Worm (Caenorhabditis elegans) whole organism, late embryonic: ENCODE measurements around the gene F38A1.6.

Experiments used
- C38D4.7 ChIP-seq: fragments of 200-800 bp; sonication (Bioruptor generic); optimal IDR thresholded peaks from 2 replicates; lab custom pipeline; 2018; ENCODE audit warnings: mild to moderate bottlenecking, missing genetic modification characterization, moderate library complexity, missing compliant biosample characterization
- K02D7.2 ChIP-seq: sonication (generic microtip); optimal IDR thresholded peaks from 2 replicates; lab custom pipeline; 2017; ENCODE audit warnings: mild to moderate bottlenecking, missing genetic modification characterization, missing compliant biosample characterization
- T23F11.4 ChIP-seq: fragments of 200-800 bp; sonication (Bioruptor generic); optimal IDR thresholded peaks from 2 replicates; lab custom pipeline; 2018; ENCODE audit warnings: mild to moderate bottlenecking, missing genetic modification characterization, missing compliant biosample characterization
- ceh-14 ChIP-seq: sonication (generic microtip); optimal IDR thresholded peaks from 2 replicates; lab custom pipeline; 2016; ENCODE audit warnings: missing genotype, missing genetic modification characterization, missing compliant biosample characterization
- ceh-18 ChIP-seq: sonication (generic microtip); optimal IDR thresholded peaks from 2 replicates; lab custom pipeline; 2016; ENCODE audit warnings: missing genetic modification characterization, missing compliant biosample characterization
- ceh-2 ChIP-seq: sonication (generic microtip); optimal IDR thresholded peaks from 2 replicates; lab custom pipeline; 2016; ENCODE audit warnings: missing genotype, missing genetic modification characterization, missing compliant biosample characterization
- ceh-22 ChIP-seq: sonication (generic microtip); optimal IDR thresholded peaks from 2 replicates; lab custom pipeline; 2017; ENCODE audit warnings: missing biosample characterization, missing genetic modification characterization
- ceh-24 ChIP-seq: sonication (generic microtip); optimal IDR thresholded peaks from 2 replicates; lab custom pipeline; 2016; ENCODE audit warnings: mild to moderate bottlenecking, missing genetic modification characterization, missing compliant biosample characterization
- ceh-30 ChIP-seq: fragments of 150-350 bp; optimal IDR thresholded peaks from 2 replicates; lab custom pipeline; 2014; ENCODE audit warnings: missing biosample characterization, missing genetic modification characterization
- ceh-31 ChIP-seq: sonication (generic microtip); optimal IDR thresholded peaks from 2 replicates; lab custom pipeline; 2016; ENCODE audit warnings: missing genetic modification characterization, missing compliant biosample characterization
- ceh-34 ChIP-seq: sonication (generic microtip); optimal IDR thresholded peaks from 2 replicates; lab custom pipeline; 2016; ENCODE audit warnings: mild to moderate bottlenecking, missing genetic modification characterization, missing compliant biosample characterization
- ceh-45 ChIP-seq: fragments of 200-800 bp; sonication (Bioruptor generic); IDR thresholded peaks from 2 replicates; pipeline ENCODE4 v1.3.6; 2022; ENCODE audit warnings: missing genetic modification reagents, missing genetic modification characterization, missing compliant biosample characterization
- ceh-48 ChIP-seq: sonication (generic microtip); optimal IDR thresholded peaks from 2 replicates; lab custom pipeline; 2016; ENCODE audit warnings: missing genetic modification characterization, inconsistent platforms, missing compliant biosample characterization
- dmd-4 ChIP-seq: sonication (generic microtip); optimal IDR thresholded peaks from 2 replicates; lab custom pipeline; 2016; ENCODE audit warnings: borderline replicate concordance, missing genetic modification characterization, missing compliant biosample characterization
- dve-1 ChIP-seq: sonication (generic microtip); optimal IDR thresholded peaks from 2 replicates; lab custom pipeline; 2017; ENCODE audit warnings: antibody characterized with exemption, mild to moderate bottlenecking, missing genetic modification characterization, missing compliant biosample characterization
- elt-2 ChIP-seq: sonication (generic microtip); optimal IDR thresholded peaks from 2 replicates; lab custom pipeline; 2016; ENCODE audit warnings: missing genetic modification reagents, missing genetic modification characterization, missing compliant biosample characterization
- elt-4 ChIP-seq: sonication (generic microtip); optimal IDR thresholded peaks from 2 replicates; lab custom pipeline; 2016; ENCODE audit warnings: missing genetic modification characterization, missing compliant biosample characterization
- fkh-10 ChIP-seq: fragments of 150-350 bp; optimal IDR thresholded peaks from 2 replicates; lab custom pipeline; 2014; ENCODE audit warnings: missing biosample characterization, missing genetic modification reagents, missing genetic modification characterization
- fkh-6 ChIP-seq: sonication (generic microtip); optimal IDR thresholded peaks from 2 replicates; lab custom pipeline; 2016; ENCODE audit warnings: missing genetic modification characterization, missing compliant biosample characterization
- hlh-13 ChIP-seq: fragments of 200-800 bp; sonication (Bioruptor generic); optimal IDR thresholded peaks from 2 replicates; lab custom pipeline; 2018; ENCODE audit warnings: mild to moderate bottlenecking, missing genetic modification characterization, missing compliant biosample characterization
- hlh-15 ChIP-seq: sonication (generic microtip); optimal IDR thresholded peaks from 2 replicates; lab custom pipeline; 2016; ENCODE audit warnings: missing genetic modification characterization, missing compliant biosample characterization
- lim-6 ChIP-seq: sonication (generic microtip); optimal IDR thresholded peaks from 2 replicates; lab custom pipeline; 2016; ENCODE audit warnings: missing genetic modification characterization, missing compliant biosample characterization
- nhr-11 ChIP-seq: fragments of 150-350 bp; optimal IDR thresholded peaks from 2 replicates; lab custom pipeline; 2014; ENCODE audit warnings: missing biosample characterization, missing genetic modification characterization
- nhr-232 ChIP-seq: sonication (generic microtip); optimal IDR thresholded peaks from 2 replicates; lab custom pipeline; 2016; ENCODE audit warnings: missing genetic modification characterization, missing compliant biosample characterization
- npax-4 ChIP-seq: sonication (generic microtip); optimal IDR thresholded peaks from 2 replicates; lab custom pipeline; 2016; ENCODE audit warnings: missing genetic modification characterization, missing compliant biosample characterization
- odd-2 ChIP-seq: sonication (generic microtip); optimal IDR thresholded peaks from 2 replicates; lab custom pipeline; 2017; ENCODE audit warnings: antibody characterized with exemption, mild to moderate bottlenecking, missing genetic modification characterization, missing compliant biosample characterization
- pat-9 ChIP-seq: fragments of 200-800 bp; sonication (Bioruptor generic); optimal IDR thresholded peaks from 2 replicates; lab custom pipeline; 2018; ENCODE audit warnings: mild to moderate bottlenecking, missing genetic modification characterization, moderate library complexity, missing compliant biosample characterization
- pax-1 ChIP-seq: fragments of 150-350 bp; optimal IDR thresholded peaks from 2 replicates; lab custom pipeline; 2014; ENCODE audit warnings: missing biosample characterization, missing genetic modification characterization
- pha-4 ChIP-seq: fragments of 150-350 bp; optimal IDR thresholded peaks from 2 replicates; lab custom pipeline; 2018; ENCODE audit warnings: missing biosample characterization, missing genetic modification reagents, missing genetic modification characterization
- pqm-1 ChIP-seq: sonication (generic microtip); optimal IDR thresholded peaks from 2 replicates; lab custom pipeline; 2016; ENCODE audit warnings: missing genetic modification characterization, missing compliant biosample characterization
- pros-1 ChIP-seq: fragments of 150-350 bp; optimal IDR thresholded peaks from 2 replicates; lab custom pipeline; 2014; ENCODE audit warnings: missing biosample characterization, missing genetic modification reagents, missing genetic modification characterization
- sdc-2 ChIP-seq: sonication (generic microtip); optimal IDR thresholded peaks from 2 replicates; lab custom pipeline; 2016; ENCODE audit warnings: missing genotype, missing genetic modification characterization, missing compliant biosample characterization
- sox-2 ChIP-seq: fragments of 200-800 bp; sonication (Bioruptor generic); IDR thresholded peaks from 2 replicates; pipeline ENCODE4 v1.3.6; 2022; ENCODE audit warnings: missing genetic modification reagents, missing genetic modification characterization, missing compliant biosample characterization
- syd-9 ChIP-seq: sonication (generic microtip); optimal IDR thresholded peaks from 2 replicates; lab custom pipeline; 2016; ENCODE audit warnings: mild to moderate bottlenecking, missing genetic modification characterization, moderate library complexity, missing compliant biosample characterization
- ttx-3 ChIP-seq: sonication (generic microtip); optimal IDR thresholded peaks from 2 replicates; lab custom pipeline; 2016; ENCODE audit warnings: missing genetic modification reagents, missing genetic modification characterization, missing compliant biosample characterization
- unc-3 ChIP-seq, 2 experiments: fragments of 200-800 bp in 1 of 2; sonication (Bioruptor generic) in 1 of 2; sonication (generic microtip) in 1 of 2; conservative IDR thresholded peaks in 1 of 2; optimal IDR thresholded peaks in 1 of 2; 2 replicates each; pipeline versions ENCODE4 v1.3.6 to Lab custom; 2016 to 2022; ENCODE audit warnings: missing compliant biosample characterization in 2 of 2, missing genetic modification characterization in 2 of 2, missing genetic modification reagents in 1 of 2
- unc-42 ChIP-seq: sonication (generic microtip); optimal IDR thresholded peaks from 2 replicates; lab custom pipeline; 2016; ENCODE audit warnings: missing genotype, missing genetic modification characterization, missing compliant biosample characterization
- unc-55 ChIP-seq: sonication (generic microtip); optimal IDR thresholded peaks from 2 replicates; lab custom pipeline; 2017; ENCODE audit warnings: missing biosample characterization, missing genetic modification reagents, missing genetic modification characterization
- unc-86 ChIP-seq: sonication (generic microtip); optimal IDR thresholded peaks from 2 replicates; lab custom pipeline; 2016; ENCODE audit warnings: missing genetic modification characterization, missing compliant biosample characterization
- zip-5 ChIP-seq: sonication (generic microtip); optimal IDR thresholded peaks from 2 replicates; lab custom pipeline; 2016; ENCODE audit warnings: missing genetic modification characterization, missing compliant biosample characterization
- ztf-16 ChIP-seq: sonication (generic microtip); optimal IDR thresholded peaks from 2 replicates; lab custom pipeline; 2017; ENCODE audit warnings: missing genetic modification characterization, missing compliant biosample characterization

Gene F38A1.6

ce11 chrIV:1213192-1213591 lies 38.5 kb upstream of the F38A1.6 start (continued):
- TF ChIP-seq sox-2 (GFP tag; lab: Robert Waterston, UW) (no peak), C38D4.7 (GFP tag; lab: Kevin White, UChicago) (no peak), hlh-13 (GFP tag; lab: Kevin White, UChicago) (no peak), unc-86 (tag; lab: Kevin White, UChicago) (no peak)
- TF ChIP-seq, all 69 proteins: peak for 6

ce11 chrIV:1215536-1215935 lies 36.1 kb upstream of the F38A1.6 start:
- TF ChIP-seq ceh-45 (GFP tag; lab: Robert Waterston, UW) (no peak), unc-55 (GFP tag; lab: Kevin White, UChicago) (no peak), lim-6 (tag; lab: Kevin White, UChicago) (no peak), T23F11.4 (GFP tag; lab: Kevin White, UChicago) (no peak), unc-42 (no peak), ceh-30 (tag; lab: Kevin White, UChicago) (no peak), ceh-14 (tag; lab: Kevin White, UChicago) (no peak), fkh-6 (tag; lab: Kevin White, UChicago) (no peak), pat-9 (no peak), nhr-11 (tag; lab: Kevin White, UChicago) (no peak), ceh-24 (tag; lab: Kevin White, UChicago) (no peak), ceh-31 (no peak), hlh-13 (GFP tag; lab: Kevin White, UChicago) (no peak), unc-3 (GFP tag; conservative IDR thresholded peaks at IDR 0.05; lab: Robert Waterston, UW) (no peak), unc-3 (tag; optimal IDR thresholded peaks at IDR 0.05; lab: Kevin White, UChicago) (no peak), elt-4 (tag; lab: Kevin White, UChicago) (no peak), nhr-232 (tag; lab: Kevin White, UChicago) (no peak), syd-9 (tag; lab: Kevin White, UChicago) (no peak), K02D7.2 (tag; lab: Kevin White, UChicago) (no peak), elt-2 (tag; lab: Kevin White, UChicago) (no peak)
- TF ChIP-seq, all 69 proteins: peak for 0

ce11 chrIV:1216290-1216689 lies 35.4 kb upstream of the F38A1.6 start, which contains the start of gene W09G12.9:
Gene W09G12.9, plus strand, starts transcription at chrIV:1216590.
- TF ChIP-seq fkh-10 (GFP tag; lab: Kevin White, UChicago) (no peak), nhr-232 (tag; lab: Kevin White, UChicago) (no peak), ceh-22 (no peak), pha-4 (tag; lab: Kevin White, UChicago) (no peak), unc-86 (tag; lab: Kevin White, UChicago) (no peak), pax-1 (tag; lab: Kevin White, UChicago) (no peak), ztf-16 (no peak), unc-42 (no peak)

ce11 chrIV:1217265-1217664 lies 34.4 kb upstream of the F38A1.6 start:
- TF ChIP-seq dve-1 (tag; lab: Kevin White, UChicago) = peak; percentile 57

ce11 chrIV:1221167-1221566 lies 30.5 kb upstream of the F38A1.6 start, which contains the start of gene W09G12.10:
Gene W09G12.10, minus strand, starts transcription at chrIV:1221287.
- TF ChIP-seq dmd-4 (tag; lab: Kevin White, UChicago) (no peak), ceh-34 (tag; lab: Kevin White, UChicago) (no peak), elt-2 (tag; lab: Kevin White, UChicago) (no peak), ttx-3 (tag; lab: Kevin White, UChicago) (no peak), pha-4 (tag; lab: Kevin White, UChicago) (no peak), sdc-2 (tag; lab: Kevin White, UChicago) (no peak), odd-2 (no peak), nhr-232 (tag; lab: Kevin White, UChicago) (no peak), ceh-48 (tag; lab: Kevin White, UChicago) (no peak), ceh-18 (tag; lab: Kevin White, UChicago) (no peak), zip-5 (tag; lab: Kevin White, UChicago) (no peak), lim-6 (tag; lab: Kevin White, UChicago) (no peak), ceh-2 (tag; lab: Kevin White, UChicago) (no peak), dve-1 (tag; lab: Kevin White, UChicago) (no peak), hlh-15 (tag; lab: Kevin White, UChicago) (no peak), ceh-30 (tag; lab: Kevin White, UChicago) (no peak), pqm-1 (tag; lab: Kevin White, UChicago) (no peak), npax-4 (tag; lab: Kevin White, UChicago) (no peak), K02D7.2 (tag; lab: Kevin White, UChicago) (no peak), pros-1 (tag; lab: Kevin White, UChicago) (no peak)
